Fruit fly (Drosophila melanogaster) whole organism, adult: ENCODE results near the gene obe.

Experiments
- Crg-1 ChIP-seq: fragments of 200-800 bp; sonication (Bioruptor generic); optimal IDR thresholded peaks from 2 replicates; lab custom pipeline; 2016; ENCODE audit warnings: missing biosample characterization, missing genetic modification characterization
- pad ChIP-seq: fragments of 200-800 bp; sonication (Bioruptor generic); optimal IDR thresholded peaks from 3 replicates; lab custom pipeline; 2017; ENCODE audit warnings: missing biosample characterization, missing genetic modification characterization, mild to moderate bottlenecking, moderate library complexity, missing genetic modification reagents
- toe ChIP-seq: fragments of 200-800 bp; sonication (Bioruptor generic); optimal IDR thresholded peaks from 2 replicates; lab custom pipeline; 2016; ENCODE audit warnings: missing biosample characterization, missing genetic modification characterization

DNA sequence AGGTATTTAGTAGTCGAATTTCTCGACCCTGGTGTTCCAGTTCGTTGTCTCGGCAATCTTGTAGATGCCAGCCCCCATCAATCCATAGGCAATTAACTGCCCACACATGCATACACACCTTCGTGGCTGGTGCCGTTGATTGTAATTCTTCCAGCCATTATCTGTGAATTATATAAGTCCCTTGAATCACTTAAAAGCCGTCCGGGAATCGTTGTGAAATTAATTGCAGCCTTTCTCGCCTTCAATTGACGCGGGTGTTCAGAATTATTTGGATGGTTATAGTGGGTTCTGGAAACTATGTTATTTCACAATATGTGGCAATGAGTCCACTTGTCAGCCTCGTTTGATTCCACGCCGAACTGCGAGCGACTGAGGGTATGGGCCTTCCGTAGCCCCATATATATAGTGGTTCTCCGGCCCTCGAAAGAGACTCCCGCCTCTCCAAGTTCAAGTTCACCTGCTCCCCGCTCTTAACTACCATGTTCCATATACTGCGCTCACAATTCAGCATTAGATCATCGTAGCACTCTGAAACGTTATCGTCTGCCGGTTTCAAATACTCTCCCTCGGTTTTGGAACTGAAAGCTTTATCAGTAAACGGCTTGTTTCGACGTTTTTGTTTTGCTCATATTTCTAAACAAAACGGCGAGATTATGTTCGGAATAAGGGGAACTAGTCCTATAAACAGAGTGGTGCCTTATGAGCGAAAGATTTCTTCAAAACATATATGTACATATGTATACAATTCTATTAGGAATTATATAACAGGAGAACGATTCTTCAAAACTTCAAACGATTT lies 51.3 kb downstream of the obe start, which contains the start of gene AOX1:
- TF ChIP-seq pad (GFP tag; lab: Kevin White, UChicago) (peak; percentile 70), toe (GFP tag; lab: Kevin White, UChicago) (no peak), Crg-1 (GFP tag; lab: Kevin White, UChicago) (no peak)
